Worm (Caenorhabditis elegans) whole organism, young adult: ENCODE data around the gene nspb-3.

Experiments used
- B0261.1 ChIP-seq: sonication (generic microtip); optimal IDR thresholded peaks from 2 replicates; lab custom pipeline; 2016; ENCODE audit warnings: mild to moderate bottlenecking, missing genetic modification characterization, moderate library complexity, missing compliant biosample characterization
- F23B12.7 ChIP-seq: sonication (generic microtip); optimal IDR thresholded peaks from 2 replicates; lab custom pipeline; 2017; ENCODE audit warnings: missing genetic modification characterization, mild to moderate bottlenecking, missing compliant biosample characterization, antibody characterized with exemption, moderate library complexity; ENCODE audit not compliant: insufficient read depth
- F33H1.4 ChIP-seq: fragments of 200-800 bp; sonication (Bioruptor generic); IDR thresholded peaks from 2 replicates; pipeline ENCODE4 v1.3.6; 2022; ENCODE audit warnings: missing genetic modification reagents, missing genetic modification characterization, missing compliant biosample characterization
- F37B4.10 ChIP-seq: fragments of 200-800 bp; sonication (Bioruptor generic); IDR thresholded peaks from 2 replicates; pipeline ENCODE4 v1.3.6; 2022; ENCODE audit warnings: missing genetic modification characterization, missing compliant biosample characterization
- F55B11.4 ChIP-seq: sonication (generic microtip); optimal IDR thresholded peaks from 2 replicates; lab custom pipeline; 2016; ENCODE audit warnings: missing compliant biosample characterization, missing genetic modification characterization, borderline replicate concordance; ENCODE audit not compliant: insufficient read depth
- F57A8.1 ChIP-seq: fragments of 200-800 bp; sonication (Bioruptor generic); optimal IDR thresholded peaks from 2 replicates; lab custom pipeline; 2018; ENCODE audit warnings: mild to moderate bottlenecking, missing genetic modification characterization, moderate library complexity, missing compliant biosample characterization
- K12H6.12 ChIP-seq: fragments of 200-800 bp; sonication (Bioruptor generic); optimal IDR thresholded peaks from 2 replicates; lab custom pipeline; 2018; ENCODE audit warnings: mild to moderate bottlenecking, missing genetic modification characterization, missing compliant biosample characterization
- Y95B8A.8 ChIP-seq: fragments of 200-800 bp; sonication (Bioruptor generic); IDR thresholded peaks from 2 replicates; pipeline ENCODE4 v1.3.6; 2022; ENCODE audit warnings: missing genetic modification reagents, missing genetic modification characterization, missing compliant biosample characterization
- aptf-2 ChIP-seq: fragments of 200-800 bp; sonication (Bioruptor generic); conservative IDR thresholded peaks from 2 replicates; pipeline ENCODE4 v1.3.6; 2022; ENCODE audit warnings: missing genetic modification reagents, missing genetic modification characterization, missing compliant biosample characterization
- aptf-3 ChIP-seq: fragments of 200-800 bp; sonication (Bioruptor generic); IDR thresholded peaks from 2 replicates; pipeline ENCODE4 v1.3.6; 2022; ENCODE audit warnings: missing genetic modification characterization, missing compliant biosample characterization
- attf-5 ChIP-seq: fragments of 200-800 bp; sonication (Bioruptor generic); optimal IDR thresholded peaks from 2 replicates; lab custom pipeline; 2018; ENCODE audit warnings: mild to moderate bottlenecking, missing genetic modification characterization, missing compliant biosample characterization
- cebp-1 ChIP-seq, 2 experiments: fragments of 200-800 bp in 1 of 2; sonication (Bioruptor generic) in 1 of 2; sonication (generic microtip) in 1 of 2; IDR thresholded peaks in 1 of 2; optimal IDR thresholded peaks in 1 of 2; 2 replicates each; pipeline versions ENCODE4 v1.3.6 to Lab custom; 2017 to 2022; ENCODE audit warnings: missing compliant biosample characterization in 2 of 2, missing genetic modification characterization in 2 of 2, mild to moderate bottlenecking in 1 of 2, missing genetic modification reagents in 1 of 2, moderate library complexity in 1 of 2
- ceh-58 ChIP-seq: fragments of 200-800 bp; sonication (Bioruptor generic); IDR thresholded peaks from 2 replicates; pipeline ENCODE4 v1.3.6; 2022; ENCODE audit warnings: missing genetic modification characterization, missing compliant biosample characterization
- chd-7 ChIP-seq: sonication (generic microtip); optimal IDR thresholded peaks from 2 replicates; lab custom pipeline; 2016; ENCODE audit warnings: mild to moderate bottlenecking, missing genetic modification characterization, moderate library complexity, missing compliant biosample characterization
- dox-1 ChIP-seq: fragments of 200-800 bp; sonication (Bioruptor generic); IDR thresholded peaks from 2 replicates; pipeline ENCODE4 v1.3.6; 2022; ENCODE audit warnings: missing genetic modification reagents, missing genetic modification characterization, missing compliant biosample characterization
- dpl-1 ChIP-seq: fragments of 150-350 bp; optimal IDR thresholded peaks from 2 replicates; lab custom pipeline; 2014; ENCODE audit warnings: missing biosample characterization, missing genetic modification reagents, missing genetic modification characterization
- egl-18 ChIP-seq: fragments of 200-800 bp; sonication (Bioruptor generic); IDR thresholded peaks from 2 replicates; pipeline ENCODE4 v1.3.6; 2022; ENCODE audit warnings: missing genetic modification reagents, missing genetic modification characterization, missing compliant biosample characterization
- egl-44 ChIP-seq: fragments of 200-800 bp; sonication (Bioruptor generic); IDR thresholded peaks from 2 replicates; pipeline ENCODE4 v1.3.6; 2022; ENCODE audit warnings: missing genetic modification reagents, missing genetic modification characterization, missing compliant biosample characterization
- gei-17 ChIP-seq: fragments of 200-800 bp; sonication (Bioruptor generic); optimal IDR thresholded peaks from 2 replicates; lab custom pipeline; 2018; ENCODE audit warnings: mild to moderate bottlenecking, missing genetic modification characterization, missing compliant biosample characterization
- him-1 ChIP-seq: sonication (generic microtip); optimal IDR thresholded peaks from 2 replicates; lab custom pipeline; 2016; ENCODE audit warnings: missing genotype, missing genetic modification reagents, missing genetic modification characterization, missing compliant biosample characterization
- lag-1 ChIP-seq: fragments of 200-800 bp; sonication (Bioruptor generic); IDR thresholded peaks from 2 replicates; pipeline ENCODE4 v1.3.6; 2022; ENCODE audit warnings: missing genetic modification reagents, missing genetic modification characterization, missing compliant biosample characterization
- let-526 ChIP-seq: fragments of 200-800 bp; sonication (Bioruptor generic); IDR thresholded peaks from 2 replicates; pipeline ENCODE4 v1.3.6; 2022; ENCODE audit warnings: missing genetic modification reagents, missing genetic modification characterization, missing compliant biosample characterization
- let-607 ChIP-seq, 2 experiments: fragments of 200-800 bp in 1 of 2; sonication (Bioruptor generic) in 1 of 2; sonication (generic microtip) in 1 of 2; optimal IDR thresholded peaks; 2 replicates each; lab custom pipeline; 2016 to 2018; ENCODE audit warnings: mild to moderate bottlenecking in 2 of 2, missing compliant biosample characterization in 2 of 2, missing genetic modification characterization in 2 of 2, moderate library complexity in 2 of 2, missing genotype in 1 of 2
- lin-35 ChIP-seq, 3 experiments: fragments of 150-350 bp in 2 of 3; sonication (generic microtip) in 1 of 3; optimal IDR thresholded peaks; 2 replicates each; lab custom pipeline; 2014 to 2018; ENCODE audit warnings: missing biosample characterization in 3 of 3, missing genetic modification characterization in 3 of 3, missing genetic modification reagents in 3 of 3
- lin-40 ChIP-seq: sonication (generic microtip); optimal IDR thresholded peaks from 2 replicates; lab custom pipeline; 2016; ENCODE audit warnings: missing genetic modification characterization, mild to moderate bottlenecking, missing compliant biosample characterization, missing genotype, missing genetic modification reagents
- lsy-27 ChIP-seq: sonication (generic microtip); optimal IDR thresholded peaks from 2 replicates; lab custom pipeline; 2017; ENCODE audit warnings: missing genetic modification characterization, mild to moderate bottlenecking, missing compliant biosample characterization, antibody characterized with exemption, missing genotype, borderline replicate concordance; ENCODE audit not compliant: insufficient read depth
- madf-3 ChIP-seq: fragments of 200-800 bp; sonication (Bioruptor generic); IDR thresholded peaks from 2 replicates; pipeline ENCODE4 v1.3.6; 2022; ENCODE audit warnings: missing genetic modification reagents, missing genetic modification characterization, missing compliant biosample characterization
- nfya-2 ChIP-seq: fragments of 200-800 bp; sonication (Bioruptor generic); IDR thresholded peaks from 2 replicates; pipeline ENCODE4 v1.3.6; 2022; ENCODE audit warnings: missing genetic modification reagents, missing genetic modification characterization, missing compliant biosample characterization
- nhr-80 ChIP-seq: sonication (generic microtip); optimal IDR thresholded peaks from 2 replicates; lab custom pipeline; 2016; ENCODE audit warnings: missing genetic modification characterization, missing compliant biosample characterization
- nhr-90 ChIP-seq: sonication (generic microtip); optimal IDR thresholded peaks from 2 replicates; lab custom pipeline; 2016; ENCODE audit warnings: missing genotype, mild to moderate bottlenecking, missing genetic modification characterization, missing compliant biosample characterization
- pbrm-1 ChIP-seq: fragments of 200-800 bp; sonication (Bioruptor generic); IDR thresholded peaks from 2 replicates; pipeline ENCODE4 v1.3.6; 2022; ENCODE audit warnings: missing genetic modification reagents, missing genetic modification characterization, missing compliant biosample characterization
- pha-4 ChIP-seq: fragments of 150-350 bp; sonication (generic microtip); optimal IDR thresholded peaks from 2 replicates; lab custom pipeline; 2014; ENCODE audit warnings: missing biosample characterization, missing genetic modification reagents, missing genetic modification characterization
- rec-8 ChIP-seq, 2 experiments: sonication (generic microtip); optimal IDR thresholded peaks; 2 replicates each; lab custom pipeline; 2016; ENCODE audit warnings: mild to moderate bottlenecking in 2 of 2, missing genetic modification characterization in 2 of 2, missing genetic modification reagents in 2 of 2, missing genotype in 2 of 2, missing biosample characterization in 1 of 2, missing compliant biosample characterization in 1 of 2, moderate library complexity in 1 of 2
- snpc-3.4 ChIP-seq: sonication (generic microtip); optimal IDR thresholded peaks from 2 replicates; lab custom pipeline; 2017; ENCODE audit warnings: missing genetic modification characterization, mild to moderate bottlenecking, missing compliant biosample characterization, antibody characterized with exemption, moderate library complexity, missing genotype, missing genetic modification reagents
- snpc-4 ChIP-seq, 5 experiments: fragments of 150-350 bp in 1 of 5; sonication (generic microtip) in 4 of 5; optimal IDR thresholded peaks; 2 replicates each; lab custom pipeline; 2014 to 2018; ENCODE audit warnings: missing genetic modification characterization in 5 of 5, missing biosample characterization in 3 of 5, antibody characterized with exemption in 2 of 5, mild to moderate bottlenecking in 2 of 5, missing compliant biosample characterization in 2 of 5, missing genotype in 2 of 5, moderate library complexity in 2 of 5, missing genetic modification reagents in 1 of 5
- somi-1 ChIP-seq: fragments of 200-800 bp; sonication (Bioruptor generic); optimal IDR thresholded peaks from 2 replicates; lab custom pipeline; 2018; ENCODE audit warnings: mild to moderate bottlenecking, missing genetic modification characterization, missing compliant biosample characterization
- sptf-2 ChIP-seq: fragments of 200-800 bp; sonication (Bioruptor generic); optimal IDR thresholded peaks from 2 replicates; lab custom pipeline; 2018; ENCODE audit warnings: mild to moderate bottlenecking, missing genetic modification characterization, missing compliant biosample characterization
- tlf-1 ChIP-seq: fragments of 200-800 bp; sonication (Bioruptor generic); optimal IDR thresholded peaks from 2 replicates; lab custom pipeline; 2018; ENCODE audit warnings: mild to moderate bottlenecking, missing genetic modification characterization, missing compliant biosample characterization
- xnd-1 ChIP-seq: sonication (generic microtip); optimal IDR thresholded peaks from 2 replicates; lab custom pipeline; 2016; ENCODE audit warnings: missing genotype, missing genetic modification reagents, missing genetic modification characterization, missing compliant biosample characterization
- ztf-25 ChIP-seq: fragments of 200-800 bp; sonication (Bioruptor generic); IDR thresholded peaks from 2 replicates; pipeline ENCODE4 v1.3.6; 2022; ENCODE audit warnings: missing genetic modification reagents, missing genetic modification characterization, missing compliant biosample characterization
- ztf-28 ChIP-seq: fragments of 200-800 bp; sonication (Bioruptor generic); IDR thresholded peaks from 2 replicates; pipeline ENCODE4 v1.3.6; 2022; ENCODE audit warnings: missing genetic modification reagents, missing genetic modification characterization, missing compliant biosample characterization

Gene nspb-3

DNA sequence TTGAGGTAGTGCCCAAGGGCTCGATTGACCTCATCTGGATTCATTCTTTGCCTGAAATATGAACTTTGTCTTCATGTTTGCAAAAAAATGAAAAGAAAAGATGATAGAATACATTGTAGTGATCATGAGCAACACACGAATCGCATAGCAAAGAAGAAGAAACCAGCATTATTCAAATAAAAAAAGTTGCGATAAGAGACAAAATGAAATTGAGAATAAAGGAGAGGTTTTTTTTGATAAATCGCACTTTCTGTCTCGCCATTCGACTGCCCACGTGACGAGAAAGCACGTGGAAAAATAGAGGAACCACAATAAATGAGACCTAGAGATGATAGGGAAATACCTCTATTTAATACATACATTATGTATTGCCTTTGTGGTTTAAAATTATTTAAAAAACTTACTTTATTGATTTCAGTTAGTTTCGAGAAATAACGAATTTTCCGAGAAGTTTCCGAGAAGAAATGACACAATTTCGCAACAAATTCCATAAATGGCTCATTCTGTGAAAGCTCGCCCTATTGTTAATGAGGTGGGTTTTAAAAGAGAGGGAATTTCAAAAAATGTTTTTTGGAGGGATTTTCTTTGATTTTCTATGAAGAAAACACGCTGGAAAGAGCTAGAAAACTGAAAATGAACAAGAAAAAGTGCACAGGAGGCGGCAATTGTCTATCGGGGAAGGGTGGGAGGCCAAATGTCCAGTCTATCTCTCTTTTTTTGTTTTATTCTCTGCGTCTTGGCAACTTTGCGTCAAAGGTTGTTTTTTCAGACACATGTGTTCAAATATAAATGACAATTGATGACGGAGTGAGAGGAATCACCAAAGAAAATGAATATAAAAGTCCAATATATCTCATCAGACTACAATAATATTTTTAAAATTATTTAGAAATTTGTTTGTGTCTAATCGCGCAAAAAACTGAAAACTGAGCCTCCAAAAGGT, 39.1 kb downstream of the nspb-3 start, which contains the start of gene paqr-1 (continued):
- TF ChIP-seq lin-35 (GFP tag; optimal IDR thresholded peaks at IDR 0.05; lab: Kevin White, UChicago), result peak in 1 of 3 experiments; percentile 67
- no peak for TF ChIP-seq nhr-90 (tag; lab: Kevin White, UChicago)
- TF ChIP-seq ztf-25, result no peak
- no peak for TF ChIP-seq rec-8 (tag; optimal IDR thresholded peaks at IDR 0.05; lab: Kevin White, UChicago)
- TF ChIP-seq dox-1 (GFP tag; lab: Robert Waterston, UW), result no peak
- TF ChIP-seq sptf-2 (GFP tag; lab: Kevin White, UChicago), result no peak
- TF ChIP-seq let-526 (GFP tag; lab: Robert Waterston, UW), result no peak
- no peak for TF ChIP-seq egl-44 (GFP tag; lab: Robert Waterston, UW)
- TF ChIP-seq cebp-1 (GFP tag; IDR thresholded peaks at IDR 0.05; lab: Robert Waterston, UW), result peak; percentile 77
- TF ChIP-seq cebp-1 (tag; optimal IDR thresholded peaks at IDR 0.05; lab: Kevin White, UChicago), result peak; percentile 92
- no peak for TF ChIP-seq K12H6.12 (tag; lab: Kevin White, UChicago)
- no peak for TF ChIP-seq ztf-28 (GFP tag; lab: Robert Waterston, UW)
- no peak for TF ChIP-seq gei-17 (GFP tag; lab: Kevin White, UChicago)
- TF ChIP-seq F37B4.10 (GFP tag; lab: Robert Waterston, UW), result no peak

DNA sequence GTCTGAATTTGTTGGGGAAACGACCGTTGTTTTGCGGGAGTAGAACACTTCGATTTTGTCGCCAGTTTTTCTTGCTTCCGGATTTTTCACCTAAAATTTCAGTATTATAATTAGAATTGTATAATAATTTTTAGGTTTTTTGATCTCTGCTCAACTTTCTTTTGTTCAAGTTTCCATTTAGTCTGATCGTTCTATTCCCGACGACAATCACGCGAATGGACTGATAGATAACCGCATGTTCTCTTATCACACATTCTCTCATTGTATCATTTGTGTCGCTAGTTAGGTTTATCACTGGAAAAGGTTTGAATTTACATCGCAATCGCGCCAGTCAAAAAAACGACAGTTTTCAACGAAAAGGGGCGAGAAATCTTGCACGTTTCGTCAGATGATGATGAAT, 39.9 kb downstream of the nspb-3 start:
- no peak for TF ChIP-seq F33H1.4 (GFP tag; lab: Robert Waterston, UW)
- no peak for TF ChIP-seq lin-35 (GFP tag; optimal IDR thresholded peaks at IDR 0.05; lab: Kevin White, UChicago)
- no peak for TF ChIP-seq egl-18 (GFP tag; lab: Robert Waterston, UW)
- TF ChIP-seq B0261.1 (tag; lab: Kevin White, UChicago), result no peak
- no peak for TF ChIP-seq dox-1 (GFP tag; lab: Robert Waterston, UW)
- no peak for TF ChIP-seq F57A8.1 (GFP tag; lab: Kevin White, UChicago)
- TF ChIP-seq ceh-58 (GFP tag; lab: Robert Waterston, UW), result no peak
- TF ChIP-seq dpl-1 (GFP tag; lab: Kevin White, UChicago), result no peak
- no peak for TF ChIP-seq him-1 (tag; lab: Kevin White, UChicago)
- TF ChIP-seq somi-1 (GFP tag; lab: Kevin White, UChicago), result no peak
- TF ChIP-seq madf-3, result no peak
- TF ChIP-seq sptf-2 (GFP tag; lab: Kevin White, UChicago), result no peak
- TF ChIP-seq pha-4 (tag; lab: Kevin White, UChicago), result peak; percentile 12
- TF ChIP-seq aptf-2 (GFP tag; lab: Robert Waterston, UW), result no peak
- TF ChIP-seq lin-40 (tag; lab: Kevin White, UChicago), result no peak
- TF ChIP-seq F37B4.10 (GFP tag; lab: Robert Waterston, UW), result no peak
- no peak for TF ChIP-seq snpc-3.4 (tag; lab: Kevin White, UChicago)
- TF ChIP-seq lsy-27 (tag; lab: Kevin White, UChicago), result no peak
- no peak for TF ChIP-seq tlf-1 (GFP tag; lab: Kevin White, UChicago)
- peak; percentile 96 for TF ChIP-seq nhr-80 (tag; lab: Kevin White, UChicago)
- TF ChIP-seq F55B11.4 (tag; lab: Kevin White, UChicago), result no peak
- TF ChIP-seq let-607 (tag; optimal IDR thresholded peaks at IDR 0.05; lab: Kevin White, UChicago), result no peak
- TF ChIP-seq nfya-2, result no peak
- TF ChIP-seq gei-17 (GFP tag; lab: Kevin White, UChicago), result no peak
- TF ChIP-seq chd-7, result no peak
- TF ChIP-seq Y95B8A.8, result 0 out of 2 replicates have a peak, but pooled peaks have one; percentile 46
- no peak for TF ChIP-seq xnd-1 (tag; lab: Kevin White, UChicago)
- no peak for TF ChIP-seq cebp-1 (GFP tag; IDR thresholded peaks at IDR 0.05; lab: Robert Waterston, UW)
- peak; percentile 31 for TF ChIP-seq cebp-1 (tag; optimal IDR thresholded peaks at IDR 0.05; lab: Kevin White, UChicago)
- no peak for TF ChIP-seq aptf-3 (GFP tag; lab: Robert Waterston, UW)
- TF ChIP-seq snpc-4 (GFP tag; optimal IDR thresholded peaks at IDR 0.05; lab: Kevin White, UChicago), result no peak
- TF ChIP-seq snpc-4 (tag; optimal IDR thresholded peaks at IDR 0.05; lab: Kevin White, UChicago), result no peak
- TF ChIP-seq lag-1 (GFP tag; lab: Robert Waterston, UW), result no peak
- TF ChIP-seq pbrm-1 (GFP tag; lab: Robert Waterston, UW), result no peak
- TF ChIP-seq attf-5, result peak; percentile 1
- TF ChIP-seq F23B12.7 (tag; lab: Kevin White, UChicago), result no peak
